Worm (Caenorhabditis elegans): Measurements from ENCODE around the gene srlf-35.

- TF ChIP-seq lin-13 (GFP tag; optimal IDR thresholded peaks at IDR 0.05) = no peak
- TF ChIP-seq nhr-77 (tag; optimal IDR thresholded peaks at IDR 0.05) = peak; percentile 92
- TF ChIP-seq set-16 (GFP tag; IDR thresholded peaks at IDR 0.05) = no peak
- no peak for TF ChIP-seq snpc-4 (tag; optimal IDR thresholded peaks at IDR 0.05)
- TF ChIP-seq tag-97 (GFP tag; IDR thresholded peaks at IDR 0.05) = no peak
- peak; percentile 97 for TF ChIP-seq dmd-6 (GFP tag; IDR thresholded peaks at IDR 0.05)
- peak; percentile 59 for TF ChIP-seq nhr-10 (tag; optimal IDR thresholded peaks at IDR 0.05)
- TF ChIP-seq skn-1 (tag; optimal IDR thresholded peaks at IDR 0.05) = no peak
- no peak for TF ChIP-seq pha-4 (GFP tag; IDR thresholded peaks at IDR 0.05)
- peak; percentile 52 for TF ChIP-seq pha-4 (tag; optimal IDR thresholded peaks at IDR 0.05)
Measured at ce11 chrV:532046-532445, 28.2 kb downstream of the srlf-35 start, which contains the start of gene nhr-58.
